Worm (Caenorhabditis elegans) whole organism, mixed stage, embryonic: Measurements from ENCODE around the gene C14E2.4.

Experiments
- nhr-12 ChIP-seq: fragments of 150-350 bp; optimal IDR thresholded peaks from 2 replicates; lab custom pipeline; 2014; ENCODE audit warnings: missing biosample characterization, missing genetic modification characterization
- nhr-237 ChIP-seq: fragments of 150-350 bp; optimal IDR thresholded peaks from 2 replicates; lab custom pipeline; 2014; ENCODE audit warnings: missing biosample characterization, missing genetic modification characterization
- pha-4 ChIP-seq: fragments of 150-350 bp; optimal IDR thresholded peaks from 2 replicates; lab custom pipeline; 2018; ENCODE audit warnings: missing biosample characterization, missing genetic modification reagents, missing genetic modification characterization
- snpc-4 ChIP-seq: fragments of 150-350 bp; optimal IDR thresholded peaks from 2 replicates; lab custom pipeline; 2014; ENCODE audit warnings: missing biosample characterization, missing genetic modification characterization
- unc-62 ChIP-seq: fragments of 150-350 bp; optimal IDR thresholded peaks from 2 replicates; lab custom pipeline; 2014; ENCODE audit warnings: missing biosample characterization, missing genetic modification reagents, missing genetic modification characterization

DNA sequence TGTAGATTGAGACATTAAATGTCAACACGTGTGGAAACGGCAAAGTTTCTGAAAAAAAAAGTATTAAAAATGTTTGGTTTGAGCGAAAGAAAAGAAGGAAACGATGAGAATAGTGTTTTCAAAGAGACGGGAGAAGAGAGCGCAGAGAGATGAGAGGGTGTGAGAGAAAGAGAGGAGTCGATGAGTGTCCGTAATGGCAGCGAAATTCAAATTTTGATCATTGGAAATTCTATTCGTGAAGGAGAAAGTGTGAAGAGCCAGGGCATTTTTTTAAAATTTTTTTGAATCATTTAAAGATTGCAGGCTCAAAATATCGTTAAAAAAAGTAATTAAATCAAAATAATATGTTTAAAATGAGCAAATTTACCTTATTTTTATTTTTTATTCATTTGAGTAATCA, 24.4 kb upstream of the C14E2.4 start, which contains the start of gene T26C11.4:
- TF ChIP-seq pha-4 (tag; lab: Kevin White, UChicago) (peak; percentile 3), snpc-4 (tag; lab: Kevin White, UChicago) (no peak), nhr-237 (no peak), unc-62 (no peak), nhr-12 (tag; lab: Kevin White, UChicago) (no peak)
